Worm (Caenorhabditis elegans) whole organism, midembryonic: ENCODE data around the gene clec-38.

Experiments
- T22C8.4 ChIP-seq: fragments of 200-800 bp; sonication (Bioruptor generic); IDR thresholded peaks from 2 replicates; pipeline ENCODE4 v1.3.6; 2022; ENCODE audit warnings: missing genetic modification characterization, missing compliant biosample characterization
- cog-1 ChIP-seq: sonication (generic microtip); optimal IDR thresholded peaks from 2 replicates; lab custom pipeline; 2016; ENCODE audit warnings: missing genetic modification characterization, missing compliant biosample characterization
- flt-1 ChIP-seq: fragments of 200-800 bp; sonication (Bioruptor generic); IDR thresholded peaks from 2 replicates; pipeline ENCODE4 v1.3.6; 2022; ENCODE audit warnings: missing genetic modification characterization, missing compliant biosample characterization
- klf-2 ChIP-seq: fragments of 200-800 bp; sonication (Bioruptor generic); conservative IDR thresholded peaks from 2 replicates; pipeline ENCODE4 v1.3.6; 2022; ENCODE audit warnings: missing genetic modification reagents, missing genetic modification characterization, missing compliant biosample characterization
- med-1 ChIP-seq: sonication (generic microtip); optimal IDR thresholded peaks from 2 replicates; lab custom pipeline; 2017; ENCODE audit warnings: missing genetic modification characterization, mild to moderate bottlenecking, missing compliant biosample characterization, antibody characterized with exemption, missing genetic modification reagents; ENCODE audit not compliant: insufficient read depth
- ref-1 ChIP-seq: fragments of 200-800 bp; sonication (Bioruptor generic); conservative IDR thresholded peaks from 2 replicates; pipeline ENCODE4 v1.3.6; 2022; ENCODE audit warnings: missing genetic modification reagents, missing genetic modification characterization, missing compliant biosample characterization
- tab-1 ChIP-seq: fragments of 200-800 bp; sonication (Bioruptor generic); IDR thresholded peaks from 2 replicates; pipeline ENCODE4 v1.3.6; 2022; ENCODE audit warnings: missing genetic modification characterization, missing compliant biosample characterization
- ztf-23 ChIP-seq: fragments of 200-800 bp; sonication (Bioruptor generic); IDR thresholded peaks from 2 replicates; pipeline ENCODE4 v1.3.6; 2022; ENCODE audit warnings: missing genetic modification reagents, missing genetic modification characterization, missing compliant biosample characterization
- ztf-29 ChIP-seq: fragments of 200-800 bp; sonication (Bioruptor generic); IDR thresholded peaks from 2 replicates; pipeline ENCODE4 v1.3.6; 2022; ENCODE audit warnings: missing genetic modification reagents, missing genetic modification characterization, missing compliant biosample characterization

DNA sequence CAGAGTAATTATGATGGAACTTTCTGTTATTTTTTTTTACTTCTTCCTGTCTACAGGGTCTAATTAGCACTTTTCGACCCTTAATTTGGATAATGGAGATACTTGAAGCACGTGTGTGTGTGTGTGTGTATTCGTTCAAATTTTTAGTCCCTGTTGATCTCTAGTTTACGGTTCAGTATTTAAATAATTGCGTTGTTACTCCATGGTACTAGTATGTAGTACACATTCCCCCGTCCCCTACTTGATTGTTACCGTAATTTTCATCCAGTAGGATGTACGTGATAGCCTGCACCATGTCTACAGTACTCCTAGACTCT lies 43.8 kb upstream of the clec-38 start:
- TF ChIP-seq flt-1 (no peak), klf-2 (GFP tag; lab: Robert Waterston, UW) (no peak), cog-1 (tag; lab: Kevin White, UChicago) (no peak), T22C8.4 (GFP tag; lab: Robert Waterston, UW) (no peak), med-1 (GFP tag; lab: Kevin White, UChicago) (no peak), ztf-23 (GFP tag; lab: Robert Waterston, UW) (no peak), ref-1 (GFP tag; lab: Robert Waterston, UW) (no peak), tab-1 (GFP tag; lab: Robert Waterston, UW) (no peak), ztf-29 (no peak)
